Fruit fly (Drosophila melanogaster): ENCODE data around the gene Men-b.

The Men-b gene

DNA sequence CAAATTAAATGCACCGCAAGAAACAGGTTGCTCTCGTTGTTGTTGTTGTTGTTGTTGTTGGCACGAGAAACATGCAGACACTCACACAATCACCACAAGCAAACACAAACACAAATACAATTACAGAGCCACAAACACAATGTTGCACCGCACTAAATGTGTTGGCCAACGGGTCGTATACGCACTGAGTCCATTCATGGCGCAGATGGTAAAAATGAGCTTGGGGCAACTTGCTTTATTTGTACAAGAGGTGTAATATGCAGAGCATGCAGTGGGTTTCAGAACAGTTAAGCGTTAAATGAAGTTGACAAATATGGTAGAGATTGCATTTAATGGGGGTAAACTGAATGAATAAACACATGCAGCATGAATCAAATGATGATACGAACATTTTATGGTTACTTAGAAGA, 13.5 kb upstream of the Men-b start (continued):
- no peak for TF ChIP-seq aop (GFP tag; IDR thresholded peaks at IDR 0.05)
- TF ChIP-seq CG12942 (GFP tag; optimal IDR thresholded peaks at IDR 0.05): no peak
- no peak for TF ChIP-seq maf-S (GFP tag; optimal IDR thresholded peaks at IDR 0.05)
- TF ChIP-seq Sry-β (GFP tag; optimal IDR thresholded peaks at IDR 0.05): no peak
- no peak for TF ChIP-seq pita (GFP tag; optimal IDR thresholded peaks at IDR 0.05)
- no peak for TF ChIP-seq CG12155 (GFP tag; optimal IDR thresholded peaks at IDR 0.05)
- TF ChIP-seq Fer3 (tag; optimal IDR thresholded peaks at IDR 0.05): no peak
- no peak for TF ChIP-seq fd102C (GFP tag; optimal IDR thresholded peaks at IDR 0.05)
- TF ChIP-seq CG12769 (tag; optimal IDR thresholded peaks at IDR 0.05): peak; percentile 45
- TF ChIP-seq Fer2 (tag; optimal IDR thresholded peaks at IDR 0.05): no peak
- TF ChIP-seq chn (GFP tag; optimal IDR thresholded peaks at IDR 0.05): no peak
- TF ChIP-seq CG10366 (GFP tag; IDR thresholded peaks at IDR 0.05): no peak
- no peak for TF ChIP-seq luna (GFP tag; optimal IDR thresholded peaks at IDR 0.05)
- TF ChIP-seq crol (GFP tag; IDR thresholded peaks at IDR 0.05): no peak
- peak; percentile 54 for TF ChIP-seq dmrt99B (tag; optimal IDR thresholded peaks at IDR 0.05)
- no peak for TF ChIP-seq gsb (GFP tag; IDR thresholded peaks at IDR 0.05)
- TF ChIP-seq run (tag; optimal IDR thresholded peaks at IDR 0.05): peak; percentile 51
- no peak for TF ChIP-seq gt (GFP tag; IDR thresholded peaks at IDR 0.05)
- TF ChIP-seq CG1529 (GFP tag; optimal IDR thresholded peaks at IDR 0.05): peak; percentile 64
- TF ChIP-seq CoRest (tag; optimal IDR thresholded peaks at IDR 0.05): peak; percentile 22
- TF ChIP-seq Usf (GFP tag; optimal IDR thresholded peaks at IDR 0.05): no peak
- TF ChIP-seq CG31388 (GFP tag; optimal IDR thresholded peaks at IDR 0.05): no peak
- TF ChIP-seq Spps (tag; optimal IDR thresholded peaks at IDR 0.05): no peak
- peak; percentile 49 for TF ChIP-seq Blimp-1 (GFP tag; optimal IDR thresholded peaks at IDR 0.05)
- peak; percentile 10 for TF ChIP-seq CG10267 (tag; optimal IDR thresholded peaks at IDR 0.05)
- TF ChIP-seq peb (GFP tag; IDR thresholded peaks at IDR 0.05): no peak
- no peak for TF ChIP-seq unc-4 (GFP tag; IDR thresholded peaks at IDR 0.05; ENCODE audit: partially characterized antibody)
- no peak for TF ChIP-seq CG3995 (GFP tag; optimal IDR thresholded peaks at IDR 0.05)
- peak; percentile 1 for TF ChIP-seq CG18764 (GFP tag; optimal IDR thresholded peaks at IDR 0.05)
- TF ChIP-seq Antp (GFP tag; optimal IDR thresholded peaks at IDR 0.05): peak; percentile 3
- peak; percentile 8 for TF ChIP-seq CG10462 (GFP tag; optimal IDR thresholded peaks at IDR 0.05)
- TF ChIP-seq Bdp1 (GFP tag; optimal IDR thresholded peaks at IDR 0.05): no peak
- no peak for TF ChIP-seq CG11695 (GFP tag; IDR thresholded peaks at IDR 0.05)
- no peak for TF ChIP-seq gfzf (GFP tag; optimal IDR thresholded peaks at IDR 0.05)
- TF ChIP-seq CG32532 (GFP tag; IDR thresholded peaks at IDR 0.05): no peak
- TF ChIP-seq Dad (GFP tag; optimal IDR thresholded peaks at IDR 0.05): no peak
- no peak for TF ChIP-seq CG6854 (GFP tag; optimal IDR thresholded peaks at IDR 0.05)
- no peak for TF ChIP-seq Deaf1 (tag; optimal IDR thresholded peaks at IDR 0.05)
- TF ChIP-seq CG13624 (GFP tag; optimal IDR thresholded peaks at IDR 0.05): no peak
- TF ChIP-seq BtbVII (GFP tag; optimal IDR thresholded peaks at IDR 0.05): no peak
- no peak for TF ChIP-seq hbn (GFP tag; IDR thresholded peaks at IDR 0.05; ENCODE audit: partially characterized antibody)
- TF ChIP-seq Chrac-16 (GFP tag; optimal IDR thresholded peaks at IDR 0.05): no peak
- TF ChIP-seq kay (GFP tag; optimal IDR thresholded peaks at IDR 0.05): no peak
- TF ChIP-seq CG7928 (GFP tag; optimal IDR thresholded peaks at IDR 0.05): no peak
- TF ChIP-seq CG3281 (GFP tag; optimal IDR thresholded peaks at IDR 0.05): no peak
- peak; percentile 80 for TF ChIP-seq Med (GFP tag)
- TF ChIP-seq Vsx1 (GFP tag; optimal IDR thresholded peaks at IDR 0.05): no peak
- TF ChIP-seq tll (GFP tag; optimal IDR thresholded peaks at IDR 0.05): no peak
- peak; percentile 53 for TF ChIP-seq CG10979 (tag; optimal IDR thresholded peaks at IDR 0.05)
- no peak for TF ChIP-seq CG14050 (GFP tag; IDR thresholded peaks at IDR 0.05)
- TF ChIP-seq CG2199 (GFP tag; IDR thresholded peaks at IDR 0.05): peak; percentile 64; the same call in 1 of the 3 replicates
- no peak for TF ChIP-seq Mad (GFP tag; optimal IDR thresholded peaks at IDR 0.05)

Data from whole organism, embryonic.